Fruit fly (Drosophila melanogaster) whole organism, wandering third instar larva: ENCODE results near the gene Cbp20.

ENCODE experiments used
- Abd-B ChIP-seq: fragments of >200 bp; optimal IDR thresholded peaks from 2 replicates; lab custom pipeline; 2017; ENCODE audit warnings: missing biosample characterization, missing genetic modification characterization
- CG32264 ChIP-seq: fragments of 200-800 bp; sonication (Bioruptor generic); optimal IDR thresholded peaks from 2 replicates; lab custom pipeline; 2016; ENCODE audit warnings: missing biosample characterization, missing genetic modification characterization
- CG9705 ChIP-seq: fragments of 200-800 bp; sonication (Bioruptor generic); optimal IDR thresholded peaks from 2 replicates; lab custom pipeline; 2018; ENCODE audit warnings: missing biosample characterization, mild to moderate bottlenecking, missing genetic modification characterization
- CrebA ChIP-seq: fragments of 200-800 bp; sonication (Bioruptor generic); optimal IDR thresholded peaks from 2 replicates; lab custom pipeline; 2016; ENCODE audit warnings: missing biosample characterization, mild to moderate bottlenecking, missing genetic modification characterization, borderline replicate concordance
- Dfd ChIP-seq: fragments of >200 bp; optimal IDR thresholded peaks from 2 replicates; lab custom pipeline; 2017; ENCODE audit warnings: missing biosample characterization, missing genetic modification characterization
- Dif ChIP-seq: fragments of 200-275, 200-300 bp; sonication (Bioruptor generic); optimal IDR thresholded peaks from 2 replicates; lab custom pipeline; 2018; ENCODE audit warnings: missing biosample characterization, missing genetic modification characterization; ENCODE audit not compliant: partially characterized antibody
- GATAd ChIP-seq: sonication (Bioruptor generic); optimal IDR thresholded peaks from 2 replicates; lab custom pipeline; 2016; ENCODE audit warnings: missing biosample characterization, missing genetic modification characterization
- HLH106 ChIP-seq: fragments of 200-800 bp; optimal IDR thresholded peaks from 3 replicates; lab custom pipeline; 2019; ENCODE audit warnings: missing biosample characterization, mild to moderate bottlenecking, missing genetic modification characterization, moderate library complexity
- Hnf4 ChIP-seq: fragments of 200-800 bp; sonication (Bioruptor generic); optimal IDR thresholded peaks from 2 replicates; lab custom pipeline; 2016; ENCODE audit warnings: missing biosample characterization, mild to moderate bottlenecking, missing genetic modification characterization
- Hr78 ChIP-seq: fragments of >200 bp; optimal IDR thresholded peaks from 2 replicates; lab custom pipeline; 2017; ENCODE audit warnings: missing biosample characterization, missing genetic modification characterization
- Hr83 ChIP-seq: fragments of 200-300 bp; sonication (Bioruptor generic); optimal IDR thresholded peaks from 2 replicates; lab custom pipeline; 2016; ENCODE audit warnings: missing biosample characterization, mild to moderate bottlenecking, missing genetic modification characterization, moderate library complexity; ENCODE audit not compliant: poor library complexity, severe bottlenecking
- Jra ChIP-seq: sonication (Bioruptor generic); optimal IDR thresholded peaks from 2 replicates; lab custom pipeline; 2016; ENCODE audit warnings: missing biosample characterization, missing genetic modification characterization
- Mio ChIP-seq: sonication (Bioruptor generic); optimal IDR thresholded peaks from 2 replicates; lab custom pipeline; 2016; ENCODE audit warnings: missing biosample characterization, missing genetic modification characterization
- Myc ChIP-seq: fragments of >200 bp; optimal IDR thresholded peaks from 2 replicates; lab custom pipeline; 2017
- N ChIP-seq: fragments of >200 bp; optimal IDR thresholded peaks from 2 replicates; lab custom pipeline; 2018; ENCODE audit warnings: missing biosample characterization, missing external identifiers, missing genetic modification characterization
- OdsH ChIP-seq: fragments of 200-800 bp; sonication (Bioruptor generic); optimal IDR thresholded peaks from 2 replicates; lab custom pipeline; 2016; ENCODE audit warnings: missing biosample characterization, mild to moderate bottlenecking, missing genetic modification characterization
- Rel ChIP-seq, 2 experiments: fragments of 200-800 bp; sonication (Bioruptor generic) in 1 of 2; optimal IDR thresholded peaks; 2 replicates in 1 of 2; 3 replicates in 1 of 2; lab custom pipeline; 2016 to 2019; ENCODE audit warnings: mild to moderate bottlenecking in 2 of 2, missing biosample characterization in 2 of 2, missing genetic modification characterization in 2 of 2, moderate library complexity in 1 of 2
- Sp1 ChIP-seq: fragments of 200-800 bp; sonication (Bioruptor generic); optimal IDR thresholded peaks from 3 replicates; lab custom pipeline; 2019; ENCODE audit warnings: missing biosample characterization, mild to moderate bottlenecking, missing genetic modification characterization, moderate library complexity
- Vsx2 ChIP-seq: fragments of 200-300, 225-300 bp; sonication (Bioruptor generic); optimal IDR thresholded peaks from 2 replicates; lab custom pipeline; 2018; ENCODE audit warnings: missing biosample characterization, missing genetic modification characterization; ENCODE audit not compliant: partially characterized antibody
- br ChIP-seq: fragments of 200-800 bp; sonication (Bioruptor generic); optimal IDR thresholded peaks from 2 replicates; lab custom pipeline; 2016; ENCODE audit warnings: missing biosample characterization, missing genetic modification characterization
- brk ChIP-seq: fragments of 200-800 bp; sonication (Bioruptor generic); optimal IDR thresholded peaks from 2 replicates; lab custom pipeline; 2016; ENCODE audit warnings: missing biosample characterization, mild to moderate bottlenecking, missing genetic modification characterization
- dl ChIP-seq, 2 experiments: fragments of 175-275, 200-275 bp in 1 of 2; fragments of 200-275 bp in 1 of 2; sonication (Bioruptor generic); optimal IDR thresholded peaks; lab custom pipeline; 2018; ENCODE audit warnings: mild to moderate bottlenecking in 2 of 2, missing biosample characterization in 2 of 2, missing genetic modification characterization in 2 of 2, moderate library complexity in 2 of 2; ENCODE audit not compliant: partially characterized antibody in 2 of 2, insufficient read depth in 1 of 2
- dmrt93B ChIP-seq: fragments of 200-800 bp; sonication (Bioruptor generic); optimal IDR thresholded peaks from 2 replicates; lab custom pipeline; 2018; ENCODE audit warnings: missing biosample characterization, mild to moderate bottlenecking, missing genetic modification characterization
- dsf ChIP-seq: sonication (Bioruptor generic); optimal IDR thresholded peaks from 2 replicates; lab custom pipeline; 2016; ENCODE audit warnings: missing biosample characterization, missing genetic modification characterization, borderline replicate concordance
- ey ChIP-seq: fragments of 200-800 bp; sonication (Bioruptor generic); optimal IDR thresholded peaks from 2 replicates; lab custom pipeline; 2016; ENCODE audit warnings: missing biosample characterization, missing genetic modification characterization
- foxo ChIP-seq, 2 experiments: fragments of 200-800 bp; sonication (Bioruptor generic); optimal IDR thresholded peaks; 2 replicates in 1 of 2; 3 replicates in 1 of 2; lab custom pipeline; 2016 to 2017; ENCODE audit warnings: missing biosample characterization in 2 of 2, missing genetic modification characterization in 2 of 2
- fru ChIP-seq: fragments of 200-800 bp; sonication (Bioruptor generic); optimal IDR thresholded peaks from 3 replicates; lab custom pipeline; 2016; ENCODE audit warnings: missing biosample characterization, mild to moderate bottlenecking, missing genetic modification characterization
- h ChIP-seq: fragments of 200-800 bp; sonication (Bioruptor generic); optimal IDR thresholded peaks from 3 replicates; lab custom pipeline; 2016; ENCODE audit warnings: missing biosample characterization, mild to moderate bottlenecking, missing genetic modification characterization
- jim ChIP-seq: fragments of 175-275, 200-325 bp; sonication (Bioruptor generic); optimal IDR thresholded peaks from 2 replicates; lab custom pipeline; 2016; ENCODE audit warnings: missing biosample characterization, mild to moderate bottlenecking, missing genetic modification characterization
- lola ChIP-seq: fragments of >200 bp; optimal IDR thresholded peaks from 2 replicates; lab custom pipeline; 2017; ENCODE audit warnings: missing biosample characterization, missing genetic modification characterization
- pan ChIP-seq: fragments of >200 bp; optimal IDR thresholded peaks from 2 replicates; lab custom pipeline; 2017
- psq ChIP-seq: fragments of 200-800 bp; sonication (Bioruptor generic); optimal IDR thresholded peaks from 3 replicates; lab custom pipeline; 2017; ENCODE audit warnings: missing biosample characterization, mild to moderate bottlenecking, missing genetic modification characterization, moderate library complexity
- rgr ChIP-seq: fragments of 200-800 bp; sonication (Bioruptor generic); optimal IDR thresholded peaks from 3 replicates; lab custom pipeline; 2016; ENCODE audit warnings: missing biosample characterization, mild to moderate bottlenecking, missing genetic modification characterization
- sage ChIP-seq: fragments of 200-800 bp; sonication (Bioruptor generic); optimal IDR thresholded peaks from 2 replicates; lab custom pipeline; 2016; ENCODE audit warnings: missing biosample characterization, mild to moderate bottlenecking, missing genetic modification characterization
- sv ChIP-seq: fragments of 200-800 bp; sonication (Bioruptor generic); optimal IDR thresholded peaks from 3 replicates; lab custom pipeline; 2016; ENCODE audit warnings: missing biosample characterization, missing genetic modification characterization
- tai ChIP-seq: sonication (Bioruptor generic); optimal IDR thresholded peaks from 2 replicates; lab custom pipeline; 2016; ENCODE audit warnings: missing biosample characterization, missing genetic modification characterization
- usp ChIP-seq: fragments of >200 bp; optimal IDR thresholded peaks from 2 replicates; lab custom pipeline; 2017; ENCODE audit warnings: missing biosample characterization, missing genetic modification characterization
- woc ChIP-seq: sonication (Bioruptor generic); optimal IDR thresholded peaks from 2 replicates; lab custom pipeline; 2016; ENCODE audit warnings: missing biosample characterization, mild to moderate bottlenecking, missing genetic modification characterization

The Cbp20 gene

dm6 chr3R:18188702-18189125 is 24.3 kb downstream of the Cbp20 start, which contains the start of the genes CG12321 and MED17:
TSS of gene CG12321 (minus strand) at chr3R:18188707.
TSS of gene MED17 (plus strand) at chr3R:18189072.
- TF ChIP-seq CrebA (GFP tag; lab: Kevin White, UChicago) (no peak), Vsx2 (GFP tag; lab: Kevin White, UChicago) (no peak), brk (GFP tag; lab: Kevin White, UChicago) (no peak), Jra (GFP tag; lab: Kevin White, UChicago) (no peak), fru (GFP tag; lab: Kevin White, UChicago) (peak; percentile 79), Rel (GFP tag; optimal IDR thresholded peaks at IDR 0.05; lab: Kevin White, UChicago) (no peak), Rel (tag; optimal IDR thresholded peaks at IDR 0.05; lab: Kevin White, UChicago) (peak; percentile 18), Abd-B (GFP tag; lab: Kevin White, UChicago) (no peak), Hr83 (GFP tag; lab: Kevin White, UChicago) (peak; percentile 47), Sp1 (GFP tag; lab: Kevin White, UChicago) (peak; percentile 84), foxo (GFP tag; optimal IDR thresholded peaks at IDR 0.05; lab: Kevin White, UChicago) (peak in 1 of 2 experiments; percentile 88), Mio (GFP tag; lab: Kevin White, UChicago) (peak; percentile 28), dsf (GFP tag; lab: Kevin White, UChicago) (peak; percentile 65), Hr78 (GFP tag; lab: Kevin White, UChicago) (no peak), OdsH (GFP tag; lab: Kevin White, UChicago) (peak; percentile 82), sage (GFP tag; lab: Kevin White, UChicago) (no peak), pan (lab: Kevin White, UChicago) (no peak), Dfd (no peak), Hnf4 (GFP tag; lab: Kevin White, UChicago) (no peak), dmrt93B (GFP tag; lab: Kevin White, UChicago) (peak; percentile 88), sv (GFP tag; lab: Kevin White, UChicago) (peak; percentile 91), Myc (lab: Kevin White, UChicago) (peak; percentile 73), Dif (GFP tag; lab: Kevin White, UChicago) (no peak), lola (GFP tag; lab: Kevin White, UChicago) (no peak), psq (GFP tag; lab: Kevin White, UChicago) (peak; percentile 90), N (no peak), HLH106 (tag; lab: Kevin White, UChicago) (peak; percentile 87), jim (GFP tag; lab: Kevin White, UChicago) (no peak), GATAd (GFP tag; lab: Kevin White, UChicago) (peak; percentile 34), CG32264 (GFP tag; lab: Kevin White, UChicago) (peak; percentile 0), woc (GFP tag; lab: Kevin White, UChicago) (peak; percentile 70), br (peak; percentile 67), usp (GFP tag; lab: Kevin White, UChicago) (no peak), CG9705 (peak; percentile 76), tai (GFP tag; lab: Kevin White, UChicago) (no peak), dl (GFP tag; optimal IDR thresholded peaks at IDR 0.05; lab: Kevin White, UChicago; ENCODE audit: insufficient read depth in 1 of 2, partially characterized antibody in 2 of 2) (no peak), h (peak; percentile 61), ey (GFP tag; lab: Kevin White, UChicago) (peak; percentile 73), rgr (GFP tag; lab: Kevin White, UChicago) (peak; percentile 94)
- TF ChIP-seq, all 38 proteins: peak for 21

- TF ChIP-seq woc (GFP tag; lab: Kevin White, UChicago) (no peak), dsf (GFP tag; lab: Kevin White, UChicago) (no peak), psq (GFP tag; lab: Kevin White, UChicago) (no peak)
Observed at dm6 chr3R:18191867-18192266, 27.4 kb downstream of the Cbp20 start, which contains the start of gene CG14313. TSS of gene CG14313 (minus strand) at chr3R:18191967.
